Worm (Caenorhabditis elegans) whole organism, young adult: Measurements from ENCODE around the gene atp-4.
A peak's percentile ranks its signal among the peaks of the same experiment; 100 is the strongest.

Experiments used
- B0019.2 ChIP-seq: fragments of 200-800 bp; sonication (Bioruptor generic); conservative IDR thresholded peaks from 2 replicates; pipeline ENCODE4 v1.3.6; 2022; ENCODE audit warnings: missing genetic modification reagents, missing genetic modification characterization, missing compliant biosample characterization
- B0336.3 ChIP-seq: fragments of 200-800 bp; sonication (Bioruptor generic); IDR thresholded peaks from 2 replicates; pipeline ENCODE4 v1.3.6; 2022; ENCODE audit warnings: missing genetic modification characterization, missing compliant biosample characterization
- F10E7.11 ChIP-seq: sonication (generic microtip); optimal IDR thresholded peaks from 2 replicates; lab custom pipeline; 2017; ENCODE audit warnings: mild to moderate bottlenecking, missing genetic modification characterization, moderate library complexity, missing compliant biosample characterization
- F23B12.7 ChIP-seq: sonication (generic microtip); optimal IDR thresholded peaks from 2 replicates; lab custom pipeline; 2017; ENCODE audit warnings: missing genetic modification characterization, mild to moderate bottlenecking, missing compliant biosample characterization, antibody characterized with exemption, moderate library complexity; ENCODE audit not compliant: insufficient read depth
- F52B5.7 ChIP-seq: sonication (generic microtip); optimal IDR thresholded peaks from 2 replicates; lab custom pipeline; 2016; ENCODE audit warnings: mild to moderate bottlenecking, missing genetic modification characterization, missing compliant biosample characterization
- F57C9.4 ChIP-seq: sonication (generic microtip); optimal IDR thresholded peaks from 2 replicates; lab custom pipeline; 2017; ENCODE audit warnings: mild to moderate bottlenecking, missing genetic modification characterization, missing compliant biosample characterization
- K11D2.4 ChIP-seq: fragments of 200-800 bp; sonication (Bioruptor generic); IDR thresholded peaks from 2 replicates; pipeline ENCODE4 v1.3.6; 2022; ENCODE audit warnings: missing genetic modification reagents, missing genetic modification characterization, missing compliant biosample characterization
- T07F8.4 ChIP-seq: sonication (generic microtip); optimal IDR thresholded peaks from 2 replicates; lab custom pipeline; 2016; ENCODE audit warnings: mild to moderate bottlenecking, missing genetic modification characterization, moderate library complexity, missing compliant biosample characterization
- akir-1 ChIP-seq: fragments of 200-800 bp; sonication (Bioruptor generic); optimal IDR thresholded peaks from 2 replicates; lab custom pipeline; 2018; ENCODE audit warnings: mild to moderate bottlenecking, missing genetic modification characterization, moderate library complexity, missing compliant biosample characterization
- ama-1 ChIP-seq, 3 experiments: fragments of 150-350 bp in 1 of 3; sonication (generic microtip) in 2 of 3; optimal IDR thresholded peaks; 2 replicates each; lab custom pipeline; 2014 to 2018; ENCODE audit warnings: missing biosample characterization in 2 of 3, missing genetic modification characterization in 2 of 3, missing genetic modification reagents in 2 of 3
- athp-1 ChIP-seq: sonication (generic microtip); optimal IDR thresholded peaks from 2 replicates; lab custom pipeline; 2017; ENCODE audit warnings: mild to moderate bottlenecking, missing genetic modification characterization, missing compliant biosample characterization
- attf-3 ChIP-seq: fragments of 200-800 bp; sonication (Bioruptor generic); conservative IDR thresholded peaks from 2 replicates; pipeline ENCODE4 v1.3.6; 2022; ENCODE audit warnings: missing genetic modification reagents, missing genetic modification characterization, missing compliant biosample characterization
- cebp-1 ChIP-seq, 2 experiments: fragments of 200-800 bp in 1 of 2; sonication (Bioruptor generic) in 1 of 2; sonication (generic microtip) in 1 of 2; IDR thresholded peaks in 1 of 2; optimal IDR thresholded peaks in 1 of 2; 2 replicates each; pipeline versions ENCODE4 v1.3.6 to Lab custom; 2017 to 2022; ENCODE audit warnings: missing compliant biosample characterization in 2 of 2, missing genetic modification characterization in 2 of 2, mild to moderate bottlenecking in 1 of 2, missing genetic modification reagents in 1 of 2, moderate library complexity in 1 of 2
- ceh-79 ChIP-seq: sonication (generic microtip); optimal IDR thresholded peaks from 2 replicates; lab custom pipeline; 2017; ENCODE audit warnings: mild to moderate bottlenecking, missing genetic modification characterization, missing compliant biosample characterization
- dpl-1 ChIP-seq: fragments of 150-350 bp; optimal IDR thresholded peaks from 2 replicates; lab custom pipeline; 2014; ENCODE audit warnings: missing biosample characterization, missing genetic modification reagents, missing genetic modification characterization
- egl-44 ChIP-seq: fragments of 200-800 bp; sonication (Bioruptor generic); IDR thresholded peaks from 2 replicates; pipeline ENCODE4 v1.3.6; 2022; ENCODE audit warnings: missing genetic modification reagents, missing genetic modification characterization, missing compliant biosample characterization
- egrh-3 ChIP-seq: fragments of 200-800 bp; sonication (Bioruptor generic); IDR thresholded peaks from 2 replicates; pipeline ENCODE4 v1.3.6; 2022; ENCODE audit warnings: missing genetic modification reagents, missing genetic modification characterization, missing compliant biosample characterization
- ets-4 ChIP-seq: fragments of 200-800 bp; sonication (Bioruptor generic); optimal IDR thresholded peaks from 2 replicates; lab custom pipeline; 2018; ENCODE audit warnings: mild to moderate bottlenecking, missing genetic modification characterization, missing compliant biosample characterization
- gei-17 ChIP-seq: fragments of 200-800 bp; sonication (Bioruptor generic); optimal IDR thresholded peaks from 2 replicates; lab custom pipeline; 2018; ENCODE audit warnings: mild to moderate bottlenecking, missing genetic modification characterization, missing compliant biosample characterization
- hlh-12 ChIP-seq: sonication (generic microtip); optimal IDR thresholded peaks from 2 replicates; lab custom pipeline; 2016; ENCODE audit warnings: missing genetic modification characterization, missing compliant biosample characterization
- hlh-26 ChIP-seq: fragments of 200-800 bp; sonication (Bioruptor generic); conservative IDR thresholded peaks from 2 replicates; pipeline ENCODE4 v1.3.6; 2022; ENCODE audit warnings: missing genetic modification reagents, missing genetic modification characterization, missing compliant biosample characterization
- lag-1 ChIP-seq: fragments of 200-800 bp; sonication (Bioruptor generic); IDR thresholded peaks from 2 replicates; pipeline ENCODE4 v1.3.6; 2022; ENCODE audit warnings: missing genetic modification reagents, missing genetic modification characterization, missing compliant biosample characterization
- let-607 ChIP-seq, 2 experiments: fragments of 200-800 bp in 1 of 2; sonication (Bioruptor generic) in 1 of 2; sonication (generic microtip) in 1 of 2; optimal IDR thresholded peaks; 2 replicates each; lab custom pipeline; 2016 to 2018; ENCODE audit warnings: mild to moderate bottlenecking in 2 of 2, missing compliant biosample characterization in 2 of 2, missing genetic modification characterization in 2 of 2, moderate library complexity in 2 of 2, missing genotype in 1 of 2
- lin-26 ChIP-seq: fragments of 200-800 bp; sonication (Bioruptor generic); IDR thresholded peaks from 2 replicates; pipeline ENCODE4 v1.3.6; 2022; ENCODE audit warnings: missing genetic modification reagents, missing genetic modification characterization, missing compliant biosample characterization
- lin-40 ChIP-seq: sonication (generic microtip); optimal IDR thresholded peaks from 2 replicates; lab custom pipeline; 2016; ENCODE audit warnings: missing genetic modification characterization, mild to moderate bottlenecking, missing compliant biosample characterization, missing genotype, missing genetic modification reagents
- lsy-27 ChIP-seq: sonication (generic microtip); optimal IDR thresholded peaks from 2 replicates; lab custom pipeline; 2017; ENCODE audit warnings: missing genetic modification characterization, mild to moderate bottlenecking, missing compliant biosample characterization, antibody characterized with exemption, missing genotype, borderline replicate concordance; ENCODE audit not compliant: insufficient read depth
- madf-3 ChIP-seq: fragments of 200-800 bp; sonication (Bioruptor generic); IDR thresholded peaks from 2 replicates; pipeline ENCODE4 v1.3.6; 2022; ENCODE audit warnings: missing genetic modification reagents, missing genetic modification characterization, missing compliant biosample characterization
- madf-8 ChIP-seq: fragments of 200-800 bp; sonication (Bioruptor generic); conservative IDR thresholded peaks from 2 replicates; pipeline ENCODE4 v1.3.6; 2022; ENCODE audit warnings: missing genetic modification reagents, missing genetic modification characterization, missing compliant biosample characterization
- mcd-1 ChIP-seq: fragments of 200-800 bp; sonication (Bioruptor generic); IDR thresholded peaks from 2 replicates; pipeline ENCODE4 v1.3.6; 2022; ENCODE audit warnings: missing genetic modification reagents, missing genetic modification characterization, missing compliant biosample characterization
- mes-4 ChIP-seq: sonication (generic microtip); optimal IDR thresholded peaks from 2 replicates; lab custom pipeline; 2016; ENCODE audit warnings: missing genotype, missing genetic modification characterization, missing compliant biosample characterization
- nhr-179 ChIP-seq: sonication (generic microtip); optimal IDR thresholded peaks from 2 replicates; lab custom pipeline; 2016; ENCODE audit warnings: mild to moderate bottlenecking, missing genetic modification characterization, missing compliant biosample characterization
- pbrm-1 ChIP-seq: fragments of 200-800 bp; sonication (Bioruptor generic); IDR thresholded peaks from 2 replicates; pipeline ENCODE4 v1.3.6; 2022; ENCODE audit warnings: missing genetic modification reagents, missing genetic modification characterization, missing compliant biosample characterization
- pha-4 ChIP-seq: fragments of 150-350 bp; sonication (generic microtip); optimal IDR thresholded peaks from 2 replicates; lab custom pipeline; 2014; ENCODE audit warnings: missing biosample characterization, missing genetic modification reagents, missing genetic modification characterization
- rec-8 ChIP-seq, 2 experiments: sonication (generic microtip); optimal IDR thresholded peaks; 2 replicates each; lab custom pipeline; 2016; ENCODE audit warnings: mild to moderate bottlenecking in 2 of 2, missing genetic modification characterization in 2 of 2, missing genetic modification reagents in 2 of 2, missing genotype in 2 of 2, missing biosample characterization in 1 of 2, missing compliant biosample characterization in 1 of 2, moderate library complexity in 1 of 2
- repo-1 ChIP-seq: sonication (generic microtip); optimal IDR thresholded peaks from 2 replicates; lab custom pipeline; 2017; ENCODE audit warnings: mild to moderate bottlenecking, missing genetic modification characterization, missing compliant biosample characterization
- snpc-3.4 ChIP-seq: sonication (generic microtip); optimal IDR thresholded peaks from 2 replicates; lab custom pipeline; 2017; ENCODE audit warnings: missing genetic modification characterization, mild to moderate bottlenecking, missing compliant biosample characterization, antibody characterized with exemption, moderate library complexity, missing genotype, missing genetic modification reagents
- tbx-9 ChIP-seq: sonication (generic microtip); optimal IDR thresholded peaks from 2 replicates; lab custom pipeline; 2016; ENCODE audit warnings: borderline replicate concordance, missing genetic modification characterization, inconsistent platforms, missing compliant biosample characterization
- zim-3 ChIP-seq: sonication (generic microtip); optimal IDR thresholded peaks from 2 replicates; lab custom pipeline; 2017; ENCODE audit warnings: mild to moderate bottlenecking, missing genetic modification characterization, moderate library complexity, missing compliant biosample characterization
- ztf-18 ChIP-seq: sonication (generic microtip); optimal IDR thresholded peaks from 2 replicates; lab custom pipeline; 2016; ENCODE audit warnings: missing genotype, mild to moderate bottlenecking, missing genetic modification characterization, missing compliant biosample characterization
- ztf-25 ChIP-seq: fragments of 200-800 bp; sonication (Bioruptor generic); IDR thresholded peaks from 2 replicates; pipeline ENCODE4 v1.3.6; 2022; ENCODE audit warnings: missing genetic modification reagents, missing genetic modification characterization, missing compliant biosample characterization
- ztf-28 ChIP-seq: fragments of 200-800 bp; sonication (Bioruptor generic); IDR thresholded peaks from 2 replicates; pipeline ENCODE4 v1.3.6; 2022; ENCODE audit warnings: missing genetic modification reagents, missing genetic modification characterization, missing compliant biosample characterization

atp-4 gene

ce11 chrV:6425927-6426326 lies 985 bp downstream of the atp-4 start, which contains the start of gene T05H4.11 (continued):
- TF ChIP-seq ceh-79 (tag; lab: Kevin White, UChicago) (peak; percentile 21), attf-3 (no peak), repo-1 (tag; lab: Kevin White, UChicago) (no peak), akir-1 (GFP tag; lab: Kevin White, UChicago) (no peak), lag-1 (GFP tag; lab: Robert Waterston, UW) (0 out of 2 replicates have a peak, but pooled peaks have one; percentile 34), ets-4 (peak; percentile 24), lin-26 (GFP tag; lab: Robert Waterston, UW) (no peak), snpc-3.4 (peak; percentile 0), K11D2.4 (no peak), ztf-25 (GFP tag; lab: Robert Waterston, UW) (no peak), nhr-179 (no peak), pha-4 (tag; lab: Kevin White, UChicago) (no peak), F10E7.11 (tag; lab: Kevin White, UChicago) (no peak), T07F8.4 (tag; lab: Kevin White, UChicago) (no peak), hlh-26 (no peak), egl-44 (GFP tag; lab: Robert Waterston, UW) (no peak), mes-4 (no peak), let-607 (tag; optimal IDR thresholded peaks at IDR 0.05; lab: Kevin White, UChicago) (no peak), F52B5.7 (tag; lab: Kevin White, UChicago) (no peak), F57C9.4 (tag; lab: Kevin White, UChicago) (no peak), pbrm-1 (GFP tag; lab: Robert Waterston, UW) (peak; percentile 43; the same call in 1 of the 2 replicates), rec-8 (tag; optimal IDR thresholded peaks at IDR 0.05; lab: Kevin White, UChicago) (peak in 1 of 2 experiments; percentile 7), madf-8 (GFP tag; lab: Robert Waterston, UW) (0 out of 2 replicates have a peak, but pooled peaks have one; percentile 8), lin-40 (tag; lab: Kevin White, UChicago) (no peak), B0019.2 (no peak), ztf-28 (GFP tag; lab: Robert Waterston, UW) (no peak), F23B12.7 (no peak), mcd-1 (GFP tag; lab: Robert Waterston, UW) (0 out of 2 replicates have a peak, but pooled peaks have one; percentile 29), egrh-3 (no peak), athp-1 (tag; lab: Kevin White, UChicago) (peak; percentile 17), madf-3 (GFP tag; lab: Robert Waterston, UW) (no peak), ama-1 (optimal IDR thresholded peaks at IDR 0.05; lab: Kevin White, UChicago) (peak; percentile 13), ama-1 (GFP tag; optimal IDR thresholded peaks at IDR 0.05; lab: Kevin White, UChicago) (no peak), B0336.3 (GFP tag; lab: Robert Waterston, UW) (peak; percentile 60), ztf-18 (tag; lab: Kevin White, UChicago) (no peak), gei-17 (GFP tag; lab: Kevin White, UChicago) (no peak), tbx-9 (tag; lab: Kevin White, UChicago) (no peak), hlh-12 (tag; lab: Kevin White, UChicago) (no peak), dpl-1 (GFP tag; lab: Kevin White, UChicago) (no peak), zim-3 (no peak), lsy-27 (tag; lab: Kevin White, UChicago) (no peak), cebp-1 (GFP tag; IDR thresholded peaks at IDR 0.05; lab: Robert Waterston, UW) (no peak), cebp-1 (tag; optimal IDR thresholded peaks at IDR 0.05; lab: Kevin White, UChicago) (peak; percentile 20)
